Worm (Caenorhabditis elegans) whole organism, L1 larva: ENCODE results near the gene R13A5.15.

Experiments
- C16A3.4 ChIP-seq: fragments of 150-350 bp; optimal IDR thresholded peaks from 2 replicates; lab custom pipeline; 2014; ENCODE audit warnings: missing biosample characterization, missing genetic modification characterization
- C34B4.2 ChIP-seq: sonication (generic microtip); optimal IDR thresholded peaks from 2 replicates; lab custom pipeline; 2017; ENCODE audit warnings: mild to moderate bottlenecking, missing genetic modification characterization, missing compliant biosample characterization
- F16B12.6 ChIP-seq: fragments of 150-350 bp; optimal IDR thresholded peaks from 2 replicates; lab custom pipeline; 2014; ENCODE audit warnings: missing biosample characterization, missing genetic modification characterization
- Y116A8C.19 ChIP-seq: sonication (generic microtip); optimal IDR thresholded peaks from 2 replicates; lab custom pipeline; 2016; ENCODE audit warnings: missing compliant biosample characterization, missing genetic modification characterization, borderline replicate concordance
- aha-1 ChIP-seq: fragments of 150-350 bp; optimal IDR thresholded peaks from 2 replicates; lab custom pipeline; 2014; ENCODE audit warnings: missing biosample characterization, missing genetic modification characterization
- ama-1 ChIP-seq: fragments of 150-350 bp; optimal IDR thresholded peaks from 2 replicates; lab custom pipeline; 2014
- blmp-1 ChIP-seq: fragments of 150-350 bp; optimal IDR thresholded peaks from 2 replicates; lab custom pipeline; 2014; ENCODE audit warnings: missing biosample characterization, missing genetic modification characterization
- ceh-63 ChIP-seq: fragments of 200-800 bp; sonication (Bioruptor generic); optimal IDR thresholded peaks from 2 replicates; lab custom pipeline; 2018; ENCODE audit warnings: mild to moderate bottlenecking, missing genetic modification characterization, missing compliant biosample characterization
- ceh-8 ChIP-seq: fragments of 200-800 bp; sonication (Bioruptor generic); optimal IDR thresholded peaks from 2 replicates; lab custom pipeline; 2018; ENCODE audit warnings: mild to moderate bottlenecking, missing genetic modification characterization, moderate library complexity, missing compliant biosample characterization
- ceh-82 ChIP-seq, 3 experiments: fragments of 150-350 bp in 1 of 3; sonication (generic microtip) in 2 of 3; optimal IDR thresholded peaks; 2 replicates each; lab custom pipeline; 2014 to 2017; ENCODE audit warnings: missing biosample characterization in 3 of 3, missing genetic modification characterization in 3 of 3
- ces-1 ChIP-seq: fragments of 150-350 bp; optimal IDR thresholded peaks from 2 replicates; lab custom pipeline; 2014; ENCODE audit warnings: missing biosample characterization, missing genetic modification reagents, missing genetic modification characterization
- dpl-1 ChIP-seq, 3 experiments: fragments of 150-350 bp in 2 of 3; sonication (generic microtip) in 1 of 3; optimal IDR thresholded peaks; 2 replicates each; lab custom pipeline; 2014 to 2017; ENCODE audit warnings: missing biosample characterization in 3 of 3, missing genetic modification characterization in 3 of 3, missing genetic modification reagents in 3 of 3
- dsc-1 ChIP-seq: sonication (generic microtip); optimal IDR thresholded peaks from 2 replicates; lab custom pipeline; 2016; ENCODE audit warnings: mild to moderate bottlenecking, missing genetic modification characterization, missing compliant biosample characterization
- efl-3 ChIP-seq: fragments of 200-800 bp; sonication (Bioruptor generic); optimal IDR thresholded peaks from 2 replicates; lab custom pipeline; 2018; ENCODE audit warnings: mild to moderate bottlenecking, missing genetic modification characterization, missing compliant biosample characterization
- egl-13 ChIP-seq: sonication (generic microtip); optimal IDR thresholded peaks from 2 replicates; lab custom pipeline; 2016; ENCODE audit warnings: missing genotype, missing genetic modification reagents, missing genetic modification characterization, missing compliant biosample characterization
- elt-2 ChIP-seq: sonication (generic microtip); optimal IDR thresholded peaks from 2 replicates; lab custom pipeline; 2016; ENCODE audit warnings: missing genetic modification characterization, mild to moderate bottlenecking, inconsistent platforms, missing compliant biosample characterization, missing genetic modification reagents
- fkh-10 ChIP-seq: sonication (generic microtip); optimal IDR thresholded peaks from 2 replicates; lab custom pipeline; 2017; ENCODE audit warnings: missing biosample characterization, missing genetic modification reagents, missing genetic modification characterization
- fkh-4 ChIP-seq: sonication (generic microtip); optimal IDR thresholded peaks from 2 replicates; lab custom pipeline; 2016; ENCODE audit warnings: missing compliant biosample characterization, missing genetic modification characterization, borderline replicate concordance
- fkh-8 ChIP-seq: sonication (generic microtip); optimal IDR thresholded peaks from 2 replicates; lab custom pipeline; 2016; ENCODE audit warnings: mild to moderate bottlenecking, missing genetic modification characterization, missing compliant biosample characterization
- fos-1 ChIP-seq: fragments of 150-350 bp; optimal IDR thresholded peaks from 2 replicates; lab custom pipeline; 2014; ENCODE audit warnings: missing biosample characterization, missing genetic modification characterization
- grh-1 ChIP-seq: fragments of 200-800 bp; sonication (Bioruptor generic); IDR thresholded peaks from 2 replicates; pipeline ENCODE4 v1.3.6; 2022; ENCODE audit warnings: missing genetic modification reagents, missing genetic modification characterization, missing compliant biosample characterization
- hpl-2 ChIP-seq: fragments of 150-350 bp; optimal IDR thresholded peaks from 2 replicates; lab custom pipeline; 2014; ENCODE audit warnings: missing biosample characterization, missing genetic modification reagents, missing genetic modification characterization
- irx-1 ChIP-seq: sonication (generic microtip); optimal IDR thresholded peaks from 2 replicates; lab custom pipeline; 2016; ENCODE audit warnings: missing genetic modification characterization, missing compliant biosample characterization
- isw-1 ChIP-seq: fragments of 200-800 bp; sonication (Bioruptor generic); IDR thresholded peaks from 2 replicates; pipeline ENCODE4 v1.3.6; 2022; ENCODE audit warnings: missing genetic modification characterization, missing compliant biosample characterization
- lin-14 ChIP-seq: fragments of 200-800 bp; sonication (Bioruptor generic); optimal IDR thresholded peaks from 2 replicates; lab custom pipeline; 2018; ENCODE audit warnings: mild to moderate bottlenecking, missing genetic modification characterization, moderate library complexity, missing compliant biosample characterization
- lin-15B ChIP-seq: fragments of 150-350 bp; sonication (generic microtip); optimal IDR thresholded peaks from 3 replicates; lab custom pipeline; 2014; ENCODE audit warnings: missing biosample characterization, missing genetic modification characterization
- lin-35 ChIP-seq, 2 experiments: fragments of 150-350 bp; optimal IDR thresholded peaks; 2 replicates each; lab custom pipeline; 2014; ENCODE audit warnings: missing biosample characterization in 2 of 2, missing genetic modification characterization in 2 of 2, missing genetic modification reagents in 2 of 2
- lin-39 ChIP-seq: fragments of 150-350 bp; optimal IDR thresholded peaks from 2 replicates; lab custom pipeline; 2014; ENCODE audit warnings: missing biosample characterization, missing genetic modification reagents, missing genetic modification characterization
- lir-3 ChIP-seq: sonication (generic microtip); optimal IDR thresholded peaks from 2 replicates; lab custom pipeline; 2016; ENCODE audit warnings: mild to moderate bottlenecking, missing genetic modification characterization, moderate library complexity, missing compliant biosample characterization; ENCODE audit not compliant: poor library complexity
- lsy-2 ChIP-seq, 2 experiments: fragments of 150-350 bp; optimal IDR thresholded peaks; 2 replicates each; lab custom pipeline; 2014; ENCODE audit warnings: missing biosample characterization in 2 of 2, missing genetic modification characterization in 2 of 2
- mab-9 ChIP-seq: fragments of 200-800 bp; sonication (Bioruptor generic); IDR thresholded peaks from 2 replicates; pipeline ENCODE4 v1.3.6; 2022; ENCODE audit warnings: missing genetic modification reagents, missing genetic modification characterization, missing compliant biosample characterization
- mdl-1 ChIP-seq, 2 experiments: fragments of 150-350 bp; optimal IDR thresholded peaks; 2 replicates each; lab custom pipeline; 2014 to 2017; ENCODE audit warnings: missing biosample characterization in 2 of 2, missing genetic modification characterization in 2 of 2, inconsistent platforms in 1 of 2
- mef-2 ChIP-seq: fragments of 150-350 bp; optimal IDR thresholded peaks from 2 replicates; lab custom pipeline; 2014; ENCODE audit warnings: missing biosample characterization, missing genetic modification characterization
- nhr-11 ChIP-seq: fragments of 150-350 bp; optimal IDR thresholded peaks from 2 replicates; lab custom pipeline; 2014; ENCODE audit warnings: missing biosample characterization, missing genetic modification characterization
- nhr-12 ChIP-seq: sonication (generic microtip); optimal IDR thresholded peaks from 2 replicates; lab custom pipeline; 2017; ENCODE audit warnings: missing biosample characterization, missing genetic modification characterization
- nhr-19 ChIP-seq: fragments of 200-800 bp; sonication (Bioruptor generic); conservative IDR thresholded peaks from 2 replicates; pipeline ENCODE4 v1.3.6; 2022; ENCODE audit warnings: missing genetic modification characterization, missing compliant biosample characterization
- nhr-20 ChIP-seq: sonication (generic microtip); optimal IDR thresholded peaks from 2 replicates; lab custom pipeline; 2016; ENCODE audit warnings: mild to moderate bottlenecking, missing genetic modification characterization, missing compliant biosample characterization
- nhr-71 ChIP-seq: sonication (generic microtip); optimal IDR thresholded peaks from 2 replicates; lab custom pipeline; 2016; ENCODE audit warnings: mild to moderate bottlenecking, missing genetic modification characterization, moderate library complexity, missing compliant biosample characterization
- nhr-77 ChIP-seq: fragments of 150-350 bp; optimal IDR thresholded peaks from 2 replicates; lab custom pipeline; 2014; ENCODE audit warnings: missing biosample characterization, missing genetic modification characterization
- nhr-84 ChIP-seq: sonication (generic microtip); optimal IDR thresholded peaks from 2 replicates; lab custom pipeline; 2017; ENCODE audit warnings: missing biosample characterization, missing genetic modification characterization
- nhr-85 ChIP-seq: sonication (generic microtip); peaks from one replicate; lab custom pipeline; 2016; ENCODE audit warnings: missing genetic modification characterization, inconsistent platforms, missing compliant biosample characterization
- nhr-90 ChIP-seq: sonication (generic microtip); optimal IDR thresholded peaks from 2 replicates; lab custom pipeline; 2016; ENCODE audit warnings: mild to moderate bottlenecking, missing genetic modification characterization, missing compliant biosample characterization; ENCODE audit not compliant: poor library complexity
- rnt-1 ChIP-seq: sonication (generic microtip); optimal IDR thresholded peaks from 2 replicates; lab custom pipeline; 2016; ENCODE audit warnings: mild to moderate bottlenecking, missing genetic modification characterization, moderate library complexity, missing compliant biosample characterization
- skn-1 ChIP-seq: fragments of 150-350 bp; optimal IDR thresholded peaks from 2 replicates; lab custom pipeline; 2014; ENCODE audit warnings: missing biosample characterization, missing genetic modification characterization
- snu-23 ChIP-seq: sonication (generic microtip); optimal IDR thresholded peaks from 2 replicates; lab custom pipeline; 2016; ENCODE audit warnings: missing genetic modification characterization, missing compliant biosample characterization
- sup-37 ChIP-seq: fragments of 200-800 bp; sonication (Bioruptor generic); optimal IDR thresholded peaks from 2 replicates; lab custom pipeline; 2018; ENCODE audit warnings: mild to moderate bottlenecking, missing genetic modification characterization, missing compliant biosample characterization
- swsn-7 ChIP-seq: sonication (generic microtip); optimal IDR thresholded peaks from 2 replicates; lab custom pipeline; 2016; ENCODE audit warnings: missing genetic modification characterization, missing compliant biosample characterization
- tlp-1 ChIP-seq: fragments of 150-350 bp; optimal IDR thresholded peaks from 2 replicates; lab custom pipeline; 2014; ENCODE audit warnings: missing biosample characterization, missing genetic modification characterization
- unc-62 ChIP-seq: fragments of 150-350 bp; optimal IDR thresholded peaks from 2 replicates; lab custom pipeline; 2014; ENCODE audit warnings: missing biosample characterization, missing genetic modification reagents, missing genetic modification characterization
- vab-15 ChIP-seq: sonication (generic microtip); optimal IDR thresholded peaks from 2 replicates; lab custom pipeline; 2017; ENCODE audit warnings: missing genotype, mild to moderate bottlenecking, missing genetic modification characterization, missing compliant biosample characterization
- xbp-1 ChIP-seq: sonication (generic microtip); optimal IDR thresholded peaks from 2 replicates; lab custom pipeline; 2016; ENCODE audit warnings: missing genetic modification characterization, missing compliant biosample characterization
- zag-1 ChIP-seq: fragments of 150-350 bp; optimal IDR thresholded peaks from 2 replicates; lab custom pipeline; 2014; ENCODE audit warnings: missing biosample characterization, missing genetic modification characterization
- zip-4 ChIP-seq: fragments of 200-800 bp; sonication (Bioruptor generic); optimal IDR thresholded peaks from 2 replicates; lab custom pipeline; 2018; ENCODE audit warnings: mild to moderate bottlenecking, missing genetic modification characterization, moderate library complexity, missing compliant biosample characterization
- ztf-11 ChIP-seq, 2 experiments: sonication (generic microtip); optimal IDR thresholded peaks; 2 replicates each; lab custom pipeline; 2016 to 2017; ENCODE audit warnings: missing genetic modification characterization in 2 of 2, missing biosample characterization in 1 of 2, missing compliant biosample characterization in 1 of 2

Gene R13A5.15

ce11 chrIII:7580586-7580985 lies 7.5 kb downstream of the R13A5.15 start:
- TF ChIP-seq irx-1 (tag; lab: Kevin White, UChicago): no peak
- no peak for TF ChIP-seq C16A3.4
- TF ChIP-seq lsy-2 (tag; optimal IDR thresholded peaks at IDR 0.05; lab: Kevin White, UChicago): peak; percentile 5 to 64
- TF ChIP-seq swsn-7 (tag; lab: Kevin White, UChicago): peak; percentile 25
- TF ChIP-seq nhr-77 (tag; lab: Kevin White, UChicago): no peak
- TF ChIP-seq blmp-1 (tag; lab: Kevin White, UChicago): no peak
- peak; percentile 86 for TF ChIP-seq lin-14 (GFP tag; lab: Kevin White, UChicago)
- TF ChIP-seq nhr-71 (tag; lab: Kevin White, UChicago): peak; percentile 51
- no peak for TF ChIP-seq dsc-1 (tag; lab: Kevin White, UChicago)
- no peak for TF ChIP-seq nhr-19 (GFP tag; lab: Robert Waterston, UW)
- TF ChIP-seq isw-1 (GFP tag; lab: Robert Waterston, UW): peak; percentile 21
- TF ChIP-seq lir-3 (tag; lab: Kevin White, UChicago): no peak
- TF ChIP-seq snu-23 (GFP tag; lab: Kevin White, UChicago): peak; percentile 42
- no peak for TF ChIP-seq nhr-84 (tag; lab: Kevin White, UChicago)
- no peak for TF ChIP-seq skn-1 (tag; lab: Kevin White, UChicago)
- TF ChIP-seq nhr-20: no peak
- TF ChIP-seq lin-35 (GFP tag; optimal IDR thresholded peaks at IDR 0.05; lab: Kevin White, UChicago): peak in 1 of 2 experiments; percentile 35
- TF ChIP-seq aha-1 (tag; lab: Kevin White, UChicago): no peak
- peak; percentile 59 for TF ChIP-seq fkh-10 (GFP tag; lab: Kevin White, UChicago)
- TF ChIP-seq hpl-2 (GFP tag; lab: Kevin White, UChicago): no peak
- no peak for TF ChIP-seq mdl-1 (tag; optimal IDR thresholded peaks at IDR 0.05; lab: Kevin White, UChicago)
- no peak for TF ChIP-seq C34B4.2 (tag; lab: Kevin White, UChicago)
- TF ChIP-seq dpl-1 (GFP tag; optimal IDR thresholded peaks at IDR 0.05; lab: Kevin White, UChicago): peak in 1 of 3 experiments; percentile 25
- TF ChIP-seq fos-1: peak; percentile 15
- TF ChIP-seq sup-37 (GFP tag; lab: Kevin White, UChicago): no peak
- no peak for TF ChIP-seq lin-39 (tag; lab: Kevin White, UChicago)
- no peak for TF ChIP-seq mef-2 (tag; lab: Kevin White, UChicago)
- TF ChIP-seq xbp-1 (tag; lab: Kevin White, UChicago): no peak
- no peak for TF ChIP-seq egl-13 (tag; lab: Kevin White, UChicago)
- TF ChIP-seq ceh-8: no peak
- no peak for TF ChIP-seq nhr-85 (tag; lab: Kevin White, UChicago)
- TF ChIP-seq elt-2: no peak
- TF ChIP-seq ces-1 (GFP tag; lab: Kevin White, UChicago): no peak
- TF ChIP-seq grh-1: no peak
- TF ChIP-seq efl-3 (GFP tag; lab: Kevin White, UChicago): no peak
- no peak for TF ChIP-seq nhr-12 (tag; lab: Kevin White, UChicago)
- TF ChIP-seq nhr-11: no peak
- TF ChIP-seq rnt-1 (tag; lab: Kevin White, UChicago): no peak
- TF ChIP-seq Y116A8C.19: no peak
- peak; percentile 56 for TF ChIP-seq fkh-8 (tag; lab: Kevin White, UChicago)
- no peak for TF ChIP-seq zip-4
- TF ChIP-seq ztf-11 (tag; optimal IDR thresholded peaks at IDR 0.05; lab: Kevin White, UChicago): no peak
- TF ChIP-seq ceh-63 (GFP tag; lab: Kevin White, UChicago): no peak
- TF ChIP-seq fkh-4 (tag; lab: Kevin White, UChicago): no peak
- TF ChIP-seq lin-15B (tag; lab: Kevin White, UChicago): no peak
- TF ChIP-seq ama-1 (lab: Kevin White, UChicago): no peak
- no peak for TF ChIP-seq unc-62 (GFP tag; lab: Kevin White, UChicago)
- TF ChIP-seq mab-9: no peak
- TF ChIP-seq tlp-1 (tag; lab: Kevin White, UChicago): no peak
- TF ChIP-seq vab-15 (tag; lab: Kevin White, UChicago): no peak
- TF ChIP-seq nhr-90 (tag; lab: Kevin White, UChicago): no peak
- no peak for TF ChIP-seq zag-1
- peak; percentile 10 for TF ChIP-seq F16B12.6 (tag; lab: Kevin White, UChicago)
- peak in 2 of 3 experiments; percentile 4 to 67 for TF ChIP-seq ceh-82 (tag; optimal IDR thresholded peaks at IDR 0.05; lab: Kevin White, UChicago)
